Fruit fly (Drosophila melanogaster): Measurements from ENCODE around the gene CG12016.

CG12016 gene

DNA sequence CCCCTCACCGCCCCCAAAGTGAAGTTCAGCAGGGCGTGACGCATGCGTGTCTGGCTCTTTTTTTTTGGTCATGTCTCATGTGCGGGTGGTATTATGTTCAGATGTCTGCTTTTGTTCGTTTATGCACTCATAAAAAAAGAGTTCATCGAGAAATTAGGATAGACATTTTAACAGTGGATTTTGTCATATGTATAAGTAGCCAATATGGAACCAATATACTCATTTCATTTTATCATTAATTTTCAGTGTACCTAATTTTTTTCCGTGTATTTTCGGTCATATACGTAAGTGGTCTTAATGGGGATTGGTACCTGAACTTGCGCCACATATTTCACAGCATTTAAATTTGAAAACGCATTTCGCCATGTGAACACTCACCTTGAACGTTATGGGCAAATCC lies 19.0 kb upstream of the CG12016 start (continued):
- TF ChIP-seq lz (GFP tag; optimal IDR thresholded peaks at IDR 0.05), result peak; percentile 67
- TF ChIP-seq Gug (GFP tag; IDR thresholded peaks at IDR 0.05), result no peak
- TF ChIP-seq svp (GFP tag), result peak; percentile 84
- TF ChIP-seq Lpt (GFP tag; optimal IDR thresholded peaks at IDR 0.05), result no peak
- peak; percentile 72 for TF ChIP-seq CG8119 (GFP tag; IDR thresholded peaks at IDR 0.05)
- peak; percentile 59 for TF ChIP-seq Hr39 (GFP tag; optimal IDR thresholded peaks at IDR 0.05)
- TF ChIP-seq CG11762 (GFP tag; optimal IDR thresholded peaks at IDR 0.05; ENCODE audit: insufficient read depth), result peak; percentile 14
- TF ChIP-seq Eip78C (GFP tag), result peak; percentile 69

DNA sequence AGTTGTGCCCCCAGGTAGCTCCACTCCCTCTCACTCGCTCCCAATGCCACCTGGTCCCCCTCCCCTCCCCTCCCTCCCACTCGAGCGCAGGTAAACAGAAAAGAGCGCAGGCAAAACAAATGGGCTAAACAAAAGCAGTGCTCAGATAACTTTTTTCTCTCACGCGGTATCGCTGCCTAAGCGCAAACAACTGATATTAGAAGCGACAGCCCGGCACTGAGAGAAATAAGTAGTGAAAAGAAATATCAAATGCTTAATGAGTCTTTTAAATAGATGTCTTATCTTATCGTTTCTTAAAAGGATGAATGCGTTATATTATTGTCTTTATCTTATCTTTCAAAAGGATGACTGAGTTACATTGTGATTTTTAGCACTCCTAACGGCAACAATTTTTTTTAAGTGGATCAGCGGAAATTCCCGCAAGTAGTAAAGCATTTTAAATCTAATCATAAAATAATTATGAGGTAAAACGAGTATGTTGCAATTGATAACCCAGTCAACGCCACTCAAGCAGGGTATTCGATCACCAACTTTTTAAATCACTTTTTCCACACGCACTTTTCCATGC lies 18.1 kb upstream of the CG12016 start:
- TF ChIP-seq CG6854 (GFP tag; optimal IDR thresholded peaks at IDR 0.05), result no peak
- TF ChIP-seq Eip75B (GFP tag; optimal IDR thresholded peaks at IDR 0.05), result peak; percentile 19
- no peak for TF ChIP-seq Sox15 (GFP tag; optimal IDR thresholded peaks at IDR 0.05)
- peak; percentile 45 for TF ChIP-seq Sox14 (GFP tag; optimal IDR thresholded peaks at IDR 0.05)
- peak; percentile 74 for TF ChIP-seq CG32006 (GFP tag; optimal IDR thresholded peaks at IDR 0.05)
- peak; percentile 13 for TF ChIP-seq esn (GFP tag; optimal IDR thresholded peaks at IDR 0.05)
- TF ChIP-seq Eip93F (GFP tag; optimal IDR thresholded peaks at IDR 0.05), result no peak
- TF ChIP-seq CG6163 (GFP tag; IDR thresholded peaks at IDR 0.05), result peak; percentile 59; the same call in 2 of the 3 replicates
- peak; percentile 77 for TF ChIP-seq CG6276 (GFP tag; optimal IDR thresholded peaks at IDR 0.05)
- TF ChIP-seq CG11902 (GFP tag; optimal IDR thresholded peaks at IDR 0.05), result no peak
- peak; percentile 80 for TF ChIP-seq CG8119 (GFP tag; IDR thresholded peaks at IDR 0.05)
- peak; percentile 83 for TF ChIP-seq CG15336 (GFP tag; IDR thresholded peaks at IDR 0.05)
- no peak for TF ChIP-seq CG8632 (GFP tag; optimal IDR thresholded peaks at IDR 0.05)
- TF ChIP-seq acj6 (GFP tag; optimal IDR thresholded peaks at IDR 0.05), result peak; percentile 20
- no peak for TF ChIP-seq CG31627 (GFP tag; optimal IDR thresholded peaks at IDR 0.05)
- no peak for TF ChIP-seq fd59A (GFP tag; optimal IDR thresholded peaks at IDR 0.05)
- TF ChIP-seq CG4318 (GFP tag; optimal IDR thresholded peaks at IDR 0.05), result peak; percentile 53
- no peak for TF ChIP-seq Sox102F (GFP tag; optimal IDR thresholded peaks at IDR 0.05)
- TF ChIP-seq ss (GFP tag; optimal IDR thresholded peaks at IDR 0.05), result no peak
- peak; percentile 14 for TF ChIP-seq Smox (GFP tag; optimal IDR thresholded peaks at IDR 0.05)
- TF ChIP-seq CG9139 (GFP tag; optimal IDR thresholded peaks at IDR 0.05), result no peak
- peak; percentile 59 for TF ChIP-seq Gug (GFP tag; IDR thresholded peaks at IDR 0.05)
- TF ChIP-seq Blimp-1 (GFP tag; optimal IDR thresholded peaks at IDR 0.05), result no peak
- TF ChIP-seq lz (GFP tag; optimal IDR thresholded peaks at IDR 0.05), result peak; percentile 17
- TF ChIP-seq dsx (GFP tag; optimal IDR thresholded peaks at IDR 0.05; ENCODE audit: poor library complexity, severe bottlenecking), result no peak
- TF ChIP-seq achi (GFP tag; optimal IDR thresholded peaks at IDR 0.05), result peak; percentile 42
- peak; percentile 66 for TF ChIP-seq vri (GFP tag; optimal IDR thresholded peaks at IDR 0.05)
- TF ChIP-seq svp (GFP tag), result peak; percentile 62
- no peak for TF ChIP-seq Ets21C (GFP tag; optimal IDR thresholded peaks at IDR 0.05)
- TF ChIP-seq CG1621 (tag; optimal IDR thresholded peaks at IDR 0.05), result no peak
- TF ChIP-seq Hr4 (GFP tag; optimal IDR thresholded peaks at IDR 0.05), result peak; percentile 80
- peak; percentile 43; the same call in 1 of the 2 replicates for TF ChIP-seq CG11294 (GFP tag; IDR thresholded peaks at IDR 0.05)
- TF ChIP-seq CG3032 (tag; optimal IDR thresholded peaks at IDR 0.05), result no peak
- peak; percentile 32 for TF ChIP-seq Met (GFP tag; optimal IDR thresholded peaks at IDR 0.05)
- TF ChIP-seq CG16779 (tag; optimal IDR thresholded peaks at IDR 0.05), result no peak
- TF ChIP-seq CG11762 (GFP tag; optimal IDR thresholded peaks at IDR 0.05; ENCODE audit: insufficient read depth), result no peak
- no peak for TF ChIP-seq CG10669 (GFP tag; optimal IDR thresholded peaks at IDR 0.05)
- TF ChIP-seq CG6808 (GFP tag; optimal IDR thresholded peaks at IDR 0.05), result no peak
- peak; percentile 92 for TF ChIP-seq fkh (GFP tag; optimal IDR thresholded peaks at IDR 0.05)
- peak; percentile 79; the same call in 2 of the 3 replicates for TF ChIP-seq eg (GFP tag; IDR thresholded peaks at IDR 0.05)
- TF ChIP-seq Lpt (GFP tag; optimal IDR thresholded peaks at IDR 0.05), result peak; percentile 61
- peak; percentile 4 for TF ChIP-seq Ets96B (tag; optimal IDR thresholded peaks at IDR 0.05)
- peak; percentile 63 for TF ChIP-seq OdsH (GFP tag; optimal IDR thresholded peaks at IDR 0.05)
- peak; percentile 29 for TF ChIP-seq CG10631 (GFP tag; optimal IDR thresholded peaks at IDR 0.05)
- TF ChIP-seq topi (GFP tag; optimal IDR thresholded peaks at IDR 0.05), result peak; percentile 27
- peak; percentile 12 for TF ChIP-seq dac (GFP tag; optimal IDR thresholded peaks at IDR 0.05)
- TF ChIP-seq Hr39 (GFP tag; optimal IDR thresholded peaks at IDR 0.05), result peak; percentile 16

Measured in whole organism, prepupa.